Worm (Caenorhabditis elegans): Measurements from ENCODE around the gene mec-2.

The mec-2 gene

DNA sequence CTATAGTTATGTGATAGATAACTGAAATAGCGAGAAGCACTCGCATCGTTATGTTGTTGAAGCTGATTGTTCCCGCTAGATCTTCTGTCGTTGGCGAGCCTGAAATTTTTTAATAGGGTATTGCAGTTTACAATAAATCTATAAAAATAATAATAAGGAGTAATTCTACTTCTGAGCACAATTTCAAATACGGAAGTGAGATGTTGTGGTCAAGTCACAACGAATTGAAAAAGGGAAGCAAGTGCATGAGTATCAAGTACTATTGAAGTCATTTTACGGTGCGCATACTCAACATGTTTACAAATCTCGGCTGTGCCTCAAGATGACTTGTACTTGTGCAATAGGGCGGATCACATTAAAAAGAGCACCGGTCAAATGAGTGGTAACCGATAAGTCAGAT, 29.1 kb upstream of the mec-2 start, which contains the start of gene lgx-1:
TSS of gene lgx-1 (minus strand) at position 101 of the 400 bp plus-strand sequence.
- no peak for TF ChIP-seq lin-40 (tag; optimal IDR thresholded peaks at IDR 0.05)
- TF ChIP-seq ama-1 (optimal IDR thresholded peaks at IDR 0.05), result no peak
- no peak for TF ChIP-seq ama-1 (GFP tag; optimal IDR thresholded peaks at IDR 0.05)
- no peak for TF ChIP-seq athp-1 (tag; optimal IDR thresholded peaks at IDR 0.05)
- TF ChIP-seq ztf-18 (tag; optimal IDR thresholded peaks at IDR 0.05), result no peak
- TF ChIP-seq ztf-6 (GFP tag; IDR thresholded peaks at IDR 0.05), result no peak
- TF ChIP-seq nhr-90 (tag; optimal IDR thresholded peaks at IDR 0.05), result no peak
- no peak for TF ChIP-seq ztf-25 (GFP tag; IDR thresholded peaks at IDR 0.05)
- TF ChIP-seq mel-28 (tag; optimal IDR thresholded peaks at IDR 0.05; ENCODE audit: borderline replicate concordance), result no peak
- no peak for TF ChIP-seq mcd-1 (GFP tag; IDR thresholded peaks at IDR 0.05)
- TF ChIP-seq aptf-2 (GFP tag; conservative IDR thresholded peaks at IDR 0.05), result no peak
- TF ChIP-seq let-526 (GFP tag; IDR thresholded peaks at IDR 0.05), result no peak
- TF ChIP-seq lsy-27 (tag; optimal IDR thresholded peaks at IDR 0.05; ENCODE audit: borderline replicate concordance, insufficient read depth), result no peak
- no peak for TF ChIP-seq snpc-1.3 (tag; optimal IDR thresholded peaks at IDR 0.05; ENCODE audit: insufficient read depth)
- TF ChIP-seq cebp-2 (GFP tag; IDR thresholded peaks at IDR 0.05), result no peak
- TF ChIP-seq sdz-38 (tag; optimal IDR thresholded peaks at IDR 0.05), result no peak
- TF ChIP-seq tlf-1 (GFP tag; optimal IDR thresholded peaks at IDR 0.05), result no peak
- TF ChIP-seq madf-8 (GFP tag; conservative IDR thresholded peaks at IDR 0.05), result no peak

DNA sequence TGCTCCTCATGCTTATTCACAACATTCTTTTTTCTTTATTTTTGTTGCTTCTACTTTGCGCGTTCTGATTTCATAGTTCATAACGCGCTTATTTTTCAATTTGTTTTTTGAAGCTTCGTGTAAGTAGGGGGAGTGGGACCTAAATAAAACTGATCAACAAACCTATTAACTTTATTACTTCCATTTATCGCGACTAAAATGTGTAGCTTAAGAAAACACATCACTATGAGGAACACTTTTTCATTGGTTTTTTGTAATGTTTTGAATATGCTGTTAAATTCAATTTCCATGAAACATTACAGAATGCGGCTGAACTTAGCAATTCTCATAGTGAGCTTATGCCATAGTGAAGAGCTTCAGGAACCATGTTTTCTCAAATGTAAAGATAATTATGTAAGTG, 23.9 kb upstream of the mec-2 start, which contains the start of gene C54G7.1:
TSS of gene C54G7.1 (plus strand) at position 301 of the 400 bp plus-strand sequence.
- TF ChIP-seq attf-3 (GFP tag; conservative IDR thresholded peaks at IDR 0.05), result no peak
- no peak for TF ChIP-seq ceh-91 (GFP tag; IDR thresholded peaks at IDR 0.05)
- no peak for TF ChIP-seq lsy-27 (tag; optimal IDR thresholded peaks at IDR 0.05; ENCODE audit: borderline replicate concordance, insufficient read depth)
- TF ChIP-seq F23B12.7 (tag; optimal IDR thresholded peaks at IDR 0.05; ENCODE audit: insufficient read depth), result no peak
- TF ChIP-seq cebp-2 (GFP tag; IDR thresholded peaks at IDR 0.05), result no peak
- no peak for TF ChIP-seq him-1 (tag; optimal IDR thresholded peaks at IDR 0.05)
- no peak for TF ChIP-seq somi-1 (GFP tag; optimal IDR thresholded peaks at IDR 0.05)
- TF ChIP-seq fkh-3 (tag; optimal IDR thresholded peaks at IDR 0.05), result no peak
- no peak for TF ChIP-seq hrde-1 (tag; optimal IDR thresholded peaks at IDR 0.05; ENCODE audit: borderline replicate concordance)
- no peak for TF ChIP-seq T26A5.8 (tag; optimal IDR thresholded peaks at IDR 0.05)
- no peak for TF ChIP-seq egl-18 (GFP tag; IDR thresholded peaks at IDR 0.05)
- no peak for TF ChIP-seq K12H6.12 (tag; optimal IDR thresholded peaks at IDR 0.05)
- TF ChIP-seq mcd-1 (GFP tag; IDR thresholded peaks at IDR 0.05), result no peak
- no peak for TF ChIP-seq ekl-4 (GFP tag; IDR thresholded peaks at IDR 0.05)
- no peak for TF ChIP-seq tbx-9 (tag; optimal IDR thresholded peaks at IDR 0.05; ENCODE audit: borderline replicate concordance)
- no peak for TF ChIP-seq rcor-1 (GFP tag; IDR thresholded peaks at IDR 0.05)

DNA sequence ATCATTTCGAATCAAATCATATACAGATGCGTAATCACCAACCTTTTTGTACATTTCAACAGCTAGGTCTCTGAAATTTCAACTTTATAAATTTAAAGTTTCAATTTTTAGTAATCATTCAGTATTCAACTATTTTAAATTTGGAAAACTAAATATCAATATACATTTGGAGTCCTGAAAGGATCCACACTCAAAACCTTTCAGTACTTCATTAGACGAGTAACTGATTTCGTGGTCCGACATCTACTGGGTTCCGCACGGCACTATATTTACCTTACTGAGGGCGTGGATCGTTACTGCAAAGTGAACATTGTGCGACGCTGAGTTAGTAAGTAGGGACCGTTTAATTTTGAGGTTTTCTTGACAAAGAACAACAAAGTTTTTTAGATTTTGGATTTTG, 19.7 kb upstream of the mec-2 start:
- no peak for TF ChIP-seq lin-40 (tag; optimal IDR thresholded peaks at IDR 0.05)
- no peak for TF ChIP-seq K11D2.4 (GFP tag; IDR thresholded peaks at IDR 0.05)
- no peak for TF ChIP-seq F10E7.11 (tag; optimal IDR thresholded peaks at IDR 0.05)
- no peak for TF ChIP-seq lin-26 (GFP tag; IDR thresholded peaks at IDR 0.05)
- TF ChIP-seq F52B5.7 (tag; optimal IDR thresholded peaks at IDR 0.05), result no peak
- TF ChIP-seq snpc-1.1 (tag; optimal IDR thresholded peaks at IDR 0.05; ENCODE audit: insufficient read depth), result peak; percentile 84
- peak; percentile 18 for TF ChIP-seq snpc-4 (GFP tag; optimal IDR thresholded peaks at IDR 0.05)
- peak in 2 of 4 experiments; percentile 50 to 69 for TF ChIP-seq snpc-4 (tag; optimal IDR thresholded peaks at IDR 0.05)
- no peak for TF ChIP-seq ama-1 (optimal IDR thresholded peaks at IDR 0.05)
- no peak for TF ChIP-seq ama-1 (GFP tag; optimal IDR thresholded peaks at IDR 0.05)
- TF ChIP-seq ccch-3 (GFP tag; optimal IDR thresholded peaks at IDR 0.05), result no peak
- TF ChIP-seq F57C9.4 (tag; optimal IDR thresholded peaks at IDR 0.05), result no peak
- TF ChIP-seq ceh-58 (GFP tag; IDR thresholded peaks at IDR 0.05), result no peak
- TF ChIP-seq ztf-25 (GFP tag; IDR thresholded peaks at IDR 0.05), result no peak
- TF ChIP-seq repo-1 (tag; optimal IDR thresholded peaks at IDR 0.05), result no peak
